Worm (Caenorhabditis elegans) whole organism, young adult: ENCODE data around the gene R04E5.9.
A peak's percentile ranks its signal among the peaks of the same experiment; 100 is the strongest.

Source experiments
- C06A6.2 ChIP-seq: fragments of 200-800 bp; sonication (Bioruptor generic); conservative IDR thresholded peaks from 2 replicates; pipeline ENCODE4 v1.3.6; 2022; ENCODE audit warnings: missing genetic modification characterization, missing compliant biosample characterization
- F10E7.11 ChIP-seq: sonication (generic microtip); optimal IDR thresholded peaks from 2 replicates; lab custom pipeline; 2017; ENCODE audit warnings: mild to moderate bottlenecking, missing genetic modification characterization, moderate library complexity, missing compliant biosample characterization
- F33H1.4 ChIP-seq: fragments of 200-800 bp; sonication (Bioruptor generic); IDR thresholded peaks from 2 replicates; pipeline ENCODE4 v1.3.6; 2022; ENCODE audit warnings: missing genetic modification reagents, missing genetic modification characterization, missing compliant biosample characterization
- F49E8.2 ChIP-seq: sonication (generic microtip); optimal IDR thresholded peaks from 3 replicates; lab custom pipeline; 2017; ENCODE audit warnings: missing genetic modification characterization, mild to moderate bottlenecking, missing compliant biosample characterization, antibody characterized with exemption, moderate library complexity; ENCODE audit not compliant: insufficient read depth
- F52B5.7 ChIP-seq: sonication (generic microtip); optimal IDR thresholded peaks from 2 replicates; lab custom pipeline; 2016; ENCODE audit warnings: mild to moderate bottlenecking, missing genetic modification characterization, missing compliant biosample characterization
- F57A8.1 ChIP-seq: fragments of 200-800 bp; sonication (Bioruptor generic); optimal IDR thresholded peaks from 2 replicates; lab custom pipeline; 2018; ENCODE audit warnings: mild to moderate bottlenecking, missing genetic modification characterization, moderate library complexity, missing compliant biosample characterization
- K11D2.4 ChIP-seq: fragments of 200-800 bp; sonication (Bioruptor generic); IDR thresholded peaks from 2 replicates; pipeline ENCODE4 v1.3.6; 2022; ENCODE audit warnings: missing genetic modification reagents, missing genetic modification characterization, missing compliant biosample characterization
- Y56A3A.18 ChIP-seq: fragments of 200-800 bp; sonication (Bioruptor generic); IDR thresholded peaks from 2 replicates; pipeline ENCODE4 v1.3.6; 2022; ENCODE audit warnings: missing genetic modification reagents, missing genetic modification characterization, missing compliant biosample characterization
- Y79H2A.3 ChIP-seq: fragments of 200-800 bp; sonication (Bioruptor generic); conservative IDR thresholded peaks from 2 replicates; pipeline ENCODE4 v1.3.6; 2022; ENCODE audit warnings: missing genetic modification reagents, missing genetic modification characterization, missing compliant biosample characterization
- ama-1 ChIP-seq, 3 experiments: fragments of 150-350 bp in 1 of 3; sonication (generic microtip) in 2 of 3; optimal IDR thresholded peaks; 2 replicates each; lab custom pipeline; 2014 to 2018; ENCODE audit warnings: missing biosample characterization in 2 of 3, missing genetic modification characterization in 2 of 3, missing genetic modification reagents in 2 of 3
- aptf-2 ChIP-seq: fragments of 200-800 bp; sonication (Bioruptor generic); conservative IDR thresholded peaks from 2 replicates; pipeline ENCODE4 v1.3.6; 2022; ENCODE audit warnings: missing genetic modification reagents, missing genetic modification characterization, missing compliant biosample characterization
- aptf-3 ChIP-seq: fragments of 200-800 bp; sonication (Bioruptor generic); IDR thresholded peaks from 2 replicates; pipeline ENCODE4 v1.3.6; 2022; ENCODE audit warnings: missing genetic modification characterization, missing compliant biosample characterization
- atf-7 ChIP-seq: sonication (generic microtip); optimal IDR thresholded peaks from 2 replicates; lab custom pipeline; 2017; ENCODE audit warnings: mild to moderate bottlenecking, missing genetic modification characterization, missing compliant biosample characterization
- athp-1 ChIP-seq: sonication (generic microtip); optimal IDR thresholded peaks from 2 replicates; lab custom pipeline; 2017; ENCODE audit warnings: mild to moderate bottlenecking, missing genetic modification characterization, missing compliant biosample characterization
- bed-1 ChIP-seq: fragments of 200-800 bp; sonication (Bioruptor generic); IDR thresholded peaks from 2 replicates; pipeline ENCODE4 v1.3.6; 2022; ENCODE audit warnings: missing genetic modification reagents, missing genetic modification characterization, missing compliant biosample characterization
- bed-2 ChIP-seq: fragments of 200-800 bp; sonication (Bioruptor generic); IDR thresholded peaks from 2 replicates; pipeline ENCODE4 v1.3.6; 2022; ENCODE audit warnings: missing genetic modification reagents, missing genetic modification characterization, missing compliant biosample characterization
- ccch-3 ChIP-seq: fragments of 200-800 bp; sonication (Bioruptor generic); optimal IDR thresholded peaks from 2 replicates; lab custom pipeline; 2018; ENCODE audit warnings: mild to moderate bottlenecking, missing genetic modification characterization, missing compliant biosample characterization
- cebp-2 ChIP-seq: fragments of 200-800 bp; sonication (Bioruptor generic); IDR thresholded peaks from 2 replicates; pipeline ENCODE4 v1.3.6; 2022; ENCODE audit warnings: missing genetic modification characterization, missing compliant biosample characterization
- ceh-100 ChIP-seq: fragments of 200-800 bp; sonication (Bioruptor generic); IDR thresholded peaks from 2 replicates; pipeline ENCODE4 v1.3.6; 2022; ENCODE audit warnings: missing genetic modification reagents, missing genetic modification characterization, missing compliant biosample characterization
- ceh-27 ChIP-seq: fragments of 200-800 bp; sonication (Bioruptor generic); optimal IDR thresholded peaks from 2 replicates; lab custom pipeline; 2018; ENCODE audit warnings: mild to moderate bottlenecking, missing genetic modification characterization, moderate library complexity, missing compliant biosample characterization
- ceh-91 ChIP-seq: fragments of 200-800 bp; sonication (Bioruptor generic); IDR thresholded peaks from 2 replicates; pipeline ENCODE4 v1.3.6; 2022; ENCODE audit warnings: missing genetic modification reagents, missing genetic modification characterization, missing compliant biosample characterization
- die-1 ChIP-seq: sonication (generic microtip); optimal IDR thresholded peaks from 2 replicates; lab custom pipeline; 2016; ENCODE audit warnings: missing genotype, mild to moderate bottlenecking, missing genetic modification characterization, missing compliant biosample characterization
- dox-1 ChIP-seq: fragments of 200-800 bp; sonication (Bioruptor generic); IDR thresholded peaks from 2 replicates; pipeline ENCODE4 v1.3.6; 2022; ENCODE audit warnings: missing genetic modification reagents, missing genetic modification characterization, missing compliant biosample characterization
- dpff-1 ChIP-seq: sonication (generic microtip); optimal IDR thresholded peaks from 2 replicates; lab custom pipeline; 2017; ENCODE audit warnings: mild to moderate bottlenecking, missing genetic modification characterization, missing compliant biosample characterization
- efl-1 ChIP-seq: fragments of 150-350 bp; optimal IDR thresholded peaks from 2 replicates; lab custom pipeline; 2014; ENCODE audit warnings: missing biosample characterization, missing genetic modification reagents, missing genetic modification characterization
- ets-4 ChIP-seq: fragments of 200-800 bp; sonication (Bioruptor generic); optimal IDR thresholded peaks from 2 replicates; lab custom pipeline; 2018; ENCODE audit warnings: mild to moderate bottlenecking, missing genetic modification characterization, missing compliant biosample characterization
- fkh-3 ChIP-seq: sonication (generic microtip); optimal IDR thresholded peaks from 2 replicates; lab custom pipeline; 2016; ENCODE audit warnings: mild to moderate bottlenecking, missing genetic modification characterization, missing compliant biosample characterization
- gei-17 ChIP-seq: fragments of 200-800 bp; sonication (Bioruptor generic); optimal IDR thresholded peaks from 2 replicates; lab custom pipeline; 2018; ENCODE audit warnings: mild to moderate bottlenecking, missing genetic modification characterization, missing compliant biosample characterization
- him-1 ChIP-seq: sonication (generic microtip); optimal IDR thresholded peaks from 2 replicates; lab custom pipeline; 2016; ENCODE audit warnings: missing genotype, missing genetic modification reagents, missing genetic modification characterization, missing compliant biosample characterization
- hlh-12 ChIP-seq: sonication (generic microtip); optimal IDR thresholded peaks from 2 replicates; lab custom pipeline; 2016; ENCODE audit warnings: missing genetic modification characterization, missing compliant biosample characterization
- hmg-20 ChIP-seq: fragments of 200-800 bp; sonication (Bioruptor generic); IDR thresholded peaks from 2 replicates; pipeline ENCODE4 v1.3.6; 2022; ENCODE audit warnings: missing genetic modification reagents, missing genetic modification characterization, missing compliant biosample characterization
- hsf-1 ChIP-seq: fragments of 200-800 bp; sonication (Bioruptor generic); IDR thresholded peaks from 2 replicates; pipeline ENCODE4 v1.3.6; 2022; ENCODE audit warnings: missing genetic modification reagents, missing genetic modification characterization, missing compliant biosample characterization
- lsl-1 ChIP-seq: fragments of 200-800 bp; sonication (Bioruptor generic); optimal IDR thresholded peaks from 2 replicates; lab custom pipeline; 2018; ENCODE audit warnings: mild to moderate bottlenecking, missing genetic modification characterization, moderate library complexity, missing compliant biosample characterization
- mes-4 ChIP-seq: sonication (generic microtip); optimal IDR thresholded peaks from 2 replicates; lab custom pipeline; 2016; ENCODE audit warnings: missing genotype, missing genetic modification characterization, missing compliant biosample characterization
- nfya-2 ChIP-seq: fragments of 200-800 bp; sonication (Bioruptor generic); IDR thresholded peaks from 2 replicates; pipeline ENCODE4 v1.3.6; 2022; ENCODE audit warnings: missing genetic modification reagents, missing genetic modification characterization, missing compliant biosample characterization
- nfyb-1 ChIP-seq: fragments of 200-800 bp; sonication (Bioruptor generic); IDR thresholded peaks from 2 replicates; pipeline ENCODE4 v1.3.6; 2022; ENCODE audit warnings: missing genetic modification reagents, missing genetic modification characterization, missing compliant biosample characterization
- nhr-120 ChIP-seq: fragments of 200-800 bp; sonication (Bioruptor generic); IDR thresholded peaks from 2 replicates; pipeline ENCODE4 v1.3.6; 2022; ENCODE audit warnings: missing genetic modification characterization, missing compliant biosample characterization
- nhr-80 ChIP-seq: sonication (generic microtip); optimal IDR thresholded peaks from 2 replicates; lab custom pipeline; 2016; ENCODE audit warnings: missing genetic modification characterization, missing compliant biosample characterization
- rec-8 ChIP-seq, 2 experiments: sonication (generic microtip); optimal IDR thresholded peaks; 2 replicates each; lab custom pipeline; 2016; ENCODE audit warnings: mild to moderate bottlenecking in 2 of 2, missing genetic modification characterization in 2 of 2, missing genetic modification reagents in 2 of 2, missing genotype in 2 of 2, missing biosample characterization in 1 of 2, missing compliant biosample characterization in 1 of 2, moderate library complexity in 1 of 2
- snpc-1.1 ChIP-seq: sonication (generic microtip); optimal IDR thresholded peaks from 2 replicates; lab custom pipeline; 2017; ENCODE audit warnings: missing genetic modification characterization, mild to moderate bottlenecking, missing compliant biosample characterization, antibody characterized with exemption, moderate library complexity, missing genotype, missing genetic modification reagents; ENCODE audit not compliant: insufficient read depth
- snpc-1.3 ChIP-seq: sonication (generic microtip); optimal IDR thresholded peaks from 2 replicates; lab custom pipeline; 2017; ENCODE audit warnings: missing genetic modification characterization, mild to moderate bottlenecking, missing compliant biosample characterization, antibody characterized with exemption, moderate library complexity, missing genotype, missing genetic modification reagents; ENCODE audit not compliant: insufficient read depth
- somi-1 ChIP-seq: fragments of 200-800 bp; sonication (Bioruptor generic); optimal IDR thresholded peaks from 2 replicates; lab custom pipeline; 2018; ENCODE audit warnings: mild to moderate bottlenecking, missing genetic modification characterization, missing compliant biosample characterization
- tbp1 ChIP-seq: fragments of 200-800 bp; sonication (Bioruptor generic); optimal IDR thresholded peaks from 2 replicates; lab custom pipeline; 2018; ENCODE audit warnings: mild to moderate bottlenecking, missing genetic modification characterization, missing compliant biosample characterization
- unc-62 ChIP-seq: fragments of 150-350 bp; optimal IDR thresholded peaks from 2 replicates; lab custom pipeline; 2014; ENCODE audit warnings: missing biosample characterization, missing genetic modification reagents, missing genetic modification characterization
- xnd-1 ChIP-seq: sonication (generic microtip); optimal IDR thresholded peaks from 2 replicates; lab custom pipeline; 2016; ENCODE audit warnings: missing genotype, missing genetic modification reagents, missing genetic modification characterization, missing compliant biosample characterization
- zfh-2 ChIP-seq: fragments of 200-800 bp; sonication (Bioruptor generic); conservative IDR thresholded peaks from 2 replicates; pipeline ENCODE4 v1.3.6; 2022; ENCODE audit warnings: missing genetic modification reagents, missing genetic modification characterization, missing compliant biosample characterization
- ztf-18 ChIP-seq: sonication (generic microtip); optimal IDR thresholded peaks from 2 replicates; lab custom pipeline; 2016; ENCODE audit warnings: missing genotype, mild to moderate bottlenecking, missing genetic modification characterization, missing compliant biosample characterization
- ztf-3 ChIP-seq: fragments of 200-800 bp; sonication (Bioruptor generic); optimal IDR thresholded peaks from 2 replicates; lab custom pipeline; 2018; ENCODE audit warnings: mild to moderate bottlenecking, missing genetic modification characterization, missing compliant biosample characterization
- ztf-6 ChIP-seq: fragments of 200-800 bp; sonication (Bioruptor generic); IDR thresholded peaks from 2 replicates; pipeline ENCODE4 v1.3.6; 2022; ENCODE audit warnings: missing genetic modification reagents, missing genetic modification characterization, missing compliant biosample characterization

Gene R04E5.9

ce11 chrX:8817929-8818328 lies 7.0 kb upstream of the R04E5.9 start (continued):
- TF ChIP-seq dox-1 (no peak; the same call in 1 of the 2 replicates), rec-8 (tag; optimal IDR thresholded peaks at IDR 0.05; lab: Kevin White, UChicago) (no peak), ama-1 (optimal IDR thresholded peaks at IDR 0.05; lab: Kevin White, UChicago) (no peak), ama-1 (GFP tag; optimal IDR thresholded peaks at IDR 0.05; lab: Kevin White, UChicago) (no peak), ztf-6 (GFP tag; lab: Robert Waterston, UW) (no peak), zfh-2 (no peak), nhr-120 (GFP tag; lab: Robert Waterston, UW) (no peak), mes-4 (tag; lab: Kevin White, UChicago) (no peak), gei-17 (GFP tag; lab: Kevin White, UChicago) (no peak), aptf-3 (GFP tag; lab: Robert Waterston, UW) (no peak), F10E7.11 (tag; lab: Kevin White, UChicago) (no peak), lsl-1 (GFP tag; lab: Kevin White, UChicago) (no peak), bed-2 (GFP tag; lab: Robert Waterston, UW) (no peak), ets-4 (GFP tag; lab: Kevin White, UChicago) (no peak), hsf-1 (0 out of 2 replicates have a peak, but pooled peaks have one; percentile 10), efl-1 (no peak), K11D2.4 (GFP tag; lab: Robert Waterston, UW) (no peak), hmg-20 (no peak), hlh-12 (tag; lab: Kevin White, UChicago) (no peak), somi-1 (GFP tag; lab: Kevin White, UChicago) (no peak), Y79H2A.3 (GFP tag; lab: Robert Waterston, UW) (no peak), nfyb-1 (GFP tag; lab: Robert Waterston, UW) (0 out of 2 replicates have a peak, but pooled peaks have one; percentile 10), unc-62 (no peak), him-1 (no peak), C06A6.2 (GFP tag; lab: Robert Waterston, UW) (no peak), xnd-1 (tag; lab: Kevin White, UChicago) (no peak), fkh-3 (tag; lab: Kevin White, UChicago) (no peak), cebp-2 (GFP tag; lab: Robert Waterston, UW) (0 out of 2 replicates have a peak, but pooled peaks have one; percentile 50), F52B5.7 (tag; lab: Kevin White, UChicago) (no peak), dpff-1 (tag; lab: Kevin White, UChicago) (no peak), nhr-80 (tag; lab: Kevin White, UChicago) (peak; percentile 36), ceh-91 (GFP tag; lab: Robert Waterston, UW) (no peak), ceh-27 (no peak), tbp1 (peak; percentile 81), ztf-18 (tag; lab: Kevin White, UChicago) (no peak), atf-7 (tag; lab: Kevin White, UChicago) (no peak), ceh-100 (GFP tag; lab: Robert Waterston, UW) (no peak), ccch-3 (no peak), aptf-2 (no peak), bed-1 (GFP tag; lab: Robert Waterston, UW) (no peak), die-1 (peak; percentile 32), nfya-2 (no peak), snpc-1.3 (tag; lab: Kevin White, UChicago) (peak; percentile 13), Y56A3A.18 (GFP tag; lab: Robert Waterston, UW) (0 out of 2 replicates have a peak, but pooled peaks have one; percentile 20), ztf-3 (GFP tag; lab: Kevin White, UChicago) (no peak), F33H1.4 (GFP tag; lab: Robert Waterston, UW) (no peak), F49E8.2 (no peak), snpc-1.1 (tag; lab: Kevin White, UChicago) (no peak), athp-1 (tag; lab: Kevin White, UChicago) (no peak), F57A8.1 (GFP tag; lab: Kevin White, UChicago) (no peak)
